Fruit fly (Drosophila melanogaster) S2 (cell line): ENCODE data around the gene S6kII.
A peak's percentile ranks its signal among the peaks of the same experiment; 100 is the strongest.

Experiments used
- CG8478 ChIP-seq: fragments of >200 bp; optimal IDR thresholded peaks from 2 replicates; lab custom pipeline; 2018
- CTCF ChIP-seq, 2 experiments: fragments of >200 bp; optimal IDR thresholded peaks; 2 replicates each; lab custom pipeline; 2018

S6kII gene

DNA sequence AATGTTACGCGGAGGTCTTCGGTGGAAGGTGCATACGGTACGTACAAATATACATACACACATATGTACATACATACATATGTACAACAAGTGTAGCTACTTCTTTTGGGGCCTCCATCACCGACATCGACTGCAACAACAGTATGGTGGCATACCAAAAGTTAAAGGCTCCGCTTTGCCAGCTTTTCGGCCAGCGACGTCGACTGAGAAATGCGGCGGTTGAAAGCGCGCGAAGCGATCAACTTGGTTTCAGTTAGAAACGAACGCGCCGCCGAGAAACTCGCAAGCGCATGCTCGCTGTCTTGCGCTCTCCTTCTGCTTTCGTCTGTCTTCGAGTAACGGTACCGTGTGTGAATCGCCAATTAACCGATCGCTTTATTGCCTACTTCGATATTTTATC lies 14.8 kb upstream of the S6kII start, which contains the start of gene CG17600:
TSS of gene CG17600 (plus strand) at position 250 of the 400 bp plus-strand sequence.
- TF ChIP-seq CG8478 (lab: Kevin White, UChicago) = no peak
- no peak for TF ChIP-seq CTCF (optimal IDR thresholded peaks at IDR 0.05; lab: Kevin White, UChicago)

DNA sequence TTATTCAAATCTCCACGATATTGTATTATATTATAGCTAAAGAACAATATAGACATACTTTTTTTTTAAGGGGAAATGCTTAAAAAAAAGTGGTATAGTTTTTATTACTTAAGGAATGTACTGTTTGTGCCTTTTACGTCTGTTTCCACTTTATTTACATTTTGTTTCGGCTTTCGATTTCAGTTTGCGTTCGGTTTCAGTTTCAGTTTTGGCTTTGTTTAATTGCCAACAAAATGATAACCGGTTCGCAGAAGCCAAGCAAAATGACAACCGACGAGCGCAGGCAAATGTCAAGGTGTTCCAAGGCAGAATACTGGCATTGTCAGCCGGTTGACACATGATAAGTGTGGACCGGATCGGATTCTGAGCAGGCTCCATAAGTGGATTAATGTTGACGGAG lies 2.6 kb upstream of the S6kII start:
- TF ChIP-seq CG8478 (lab: Kevin White, UChicago) (no peak), CTCF (optimal IDR thresholded peaks at IDR 0.05; lab: Kevin White, UChicago) (no peak)

DNA sequence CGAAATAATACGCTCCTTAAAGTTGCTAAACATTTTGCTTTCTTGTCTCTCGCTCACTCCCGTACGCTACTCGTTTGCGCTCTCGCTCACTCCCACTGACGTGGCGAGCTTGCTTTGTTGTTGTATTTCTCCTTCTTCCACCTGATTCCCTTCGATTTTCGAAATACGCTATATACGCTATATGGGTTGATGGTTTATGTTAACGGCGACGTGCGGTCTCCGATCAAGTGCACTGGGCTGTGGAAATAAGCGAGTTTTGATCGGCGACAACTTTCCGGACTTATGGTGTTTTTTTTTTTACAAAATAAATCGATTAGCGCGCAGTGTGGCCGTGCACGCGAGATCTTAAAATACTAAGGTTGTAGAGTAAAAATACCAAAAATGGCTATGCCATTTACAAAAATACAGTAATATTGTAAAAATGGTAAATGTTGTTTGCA lies 10.3 kb downstream of the S6kII start, which contains the start of gene CG17598:
TSS of gene CG17598 (minus strand) at position 319 of the 440 bp plus-strand sequence.
- TF ChIP-seq CTCF (optimal IDR thresholded peaks at IDR 0.05; lab: Kevin White, UChicago) = no peak
- no peak for TF ChIP-seq CG8478 (lab: Kevin White, UChicago)

DNA sequence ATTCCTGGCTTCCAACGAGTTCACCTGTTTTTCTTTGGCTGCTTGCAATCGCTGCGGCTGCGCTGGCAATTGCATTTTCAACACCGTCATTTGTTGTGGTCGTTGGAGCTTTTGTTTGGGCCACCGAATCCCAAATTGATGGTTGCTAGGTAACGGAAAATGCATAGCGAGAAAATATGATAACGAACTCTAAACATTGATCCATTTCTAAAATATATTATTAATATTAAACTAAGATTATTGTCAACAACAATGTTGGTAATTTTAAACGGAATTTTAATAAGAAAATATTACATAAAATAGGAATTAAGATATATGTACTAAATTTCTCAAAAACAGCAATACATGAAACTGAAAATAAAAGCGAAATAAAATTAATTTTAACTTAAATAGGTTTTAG lies 14.5 kb downstream of the S6kII start, which contains the start of gene Cluap1:
TSS of gene Cluap1 (minus strand) at position 101 of the 400 bp plus-strand sequence.
- no peak for TF ChIP-seq CG8478 (lab: Kevin White, UChicago)
- TF ChIP-seq CTCF (optimal IDR thresholded peaks at IDR 0.05; lab: Kevin White, UChicago) = no peak

DNA sequence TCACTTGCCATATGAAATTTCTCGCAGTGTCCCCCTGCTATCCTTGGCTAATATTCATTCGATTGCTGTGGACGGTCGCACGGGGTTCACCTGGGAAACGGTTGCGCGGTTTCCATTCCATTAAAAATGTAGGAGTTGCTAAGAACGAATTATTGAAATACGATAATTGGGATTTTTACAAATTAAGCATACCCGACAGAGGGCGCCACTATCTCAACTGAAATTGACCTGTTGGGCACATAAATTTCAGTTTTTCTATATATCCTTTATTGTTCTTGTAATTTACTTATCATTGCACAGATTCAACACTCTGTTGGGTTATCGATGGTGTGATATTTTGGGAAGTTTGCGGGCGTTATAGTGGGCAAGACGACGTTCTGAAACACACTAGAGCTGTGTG lies 14.9 kb downstream of the S6kII start:
- TF ChIP-seq CTCF (optimal IDR thresholded peaks at IDR 0.05; lab: Kevin White, UChicago) (peak; percentile 61 to 70), CG8478 (lab: Kevin White, UChicago) (no peak)

DNA sequence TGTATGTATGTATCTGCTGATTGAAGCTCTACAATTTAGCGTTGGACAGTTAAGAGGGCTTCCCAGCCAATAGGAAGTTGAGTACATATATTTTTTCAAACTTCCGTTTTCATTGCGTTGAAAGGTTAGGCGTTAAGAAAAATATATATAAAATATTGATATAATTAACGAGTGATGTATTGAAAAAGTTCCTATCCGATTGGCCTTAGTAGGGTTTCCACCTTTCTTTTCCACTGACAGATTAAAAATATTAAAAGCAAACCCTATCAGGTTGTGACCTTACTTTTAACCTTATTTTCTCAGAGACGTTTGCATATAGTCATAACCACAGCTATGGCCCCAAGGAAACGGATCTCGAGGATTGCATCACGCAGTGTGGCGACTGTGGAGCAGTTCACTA lies 17.0 kb downstream of the S6kII start, which contains the start of gene CG17601:
TSS of gene CG17601 (plus strand) at position 301 of the 400 bp plus-strand sequence.
- TF ChIP-seq CTCF (optimal IDR thresholded peaks at IDR 0.05; lab: Kevin White, UChicago) (no peak), CG8478 (lab: Kevin White, UChicago) (no peak)

DNA sequence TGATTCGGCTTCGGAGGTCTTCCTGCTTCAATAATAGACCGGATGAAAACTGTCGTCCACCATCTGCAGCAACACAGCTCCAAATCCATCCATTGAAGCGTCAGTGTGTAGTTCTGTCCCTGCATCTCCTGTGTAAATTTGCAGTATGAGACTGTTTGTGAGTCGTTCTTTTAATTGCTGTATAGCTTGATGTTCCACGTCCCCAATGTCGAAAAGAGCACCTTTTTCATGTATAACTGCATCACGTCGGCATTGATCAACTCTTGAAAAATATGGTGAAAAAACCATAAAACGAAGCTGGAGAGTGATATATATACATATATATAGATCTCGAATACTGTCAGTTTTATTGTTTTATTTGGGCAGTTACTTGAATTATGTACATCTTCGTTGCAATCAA lies 44.6 kb downstream of the S6kII start:
- TF ChIP-seq CTCF (optimal IDR thresholded peaks at IDR 0.05; lab: Kevin White, UChicago) (no peak), CG8478 (lab: Kevin White, UChicago) (no peak)

DNA sequence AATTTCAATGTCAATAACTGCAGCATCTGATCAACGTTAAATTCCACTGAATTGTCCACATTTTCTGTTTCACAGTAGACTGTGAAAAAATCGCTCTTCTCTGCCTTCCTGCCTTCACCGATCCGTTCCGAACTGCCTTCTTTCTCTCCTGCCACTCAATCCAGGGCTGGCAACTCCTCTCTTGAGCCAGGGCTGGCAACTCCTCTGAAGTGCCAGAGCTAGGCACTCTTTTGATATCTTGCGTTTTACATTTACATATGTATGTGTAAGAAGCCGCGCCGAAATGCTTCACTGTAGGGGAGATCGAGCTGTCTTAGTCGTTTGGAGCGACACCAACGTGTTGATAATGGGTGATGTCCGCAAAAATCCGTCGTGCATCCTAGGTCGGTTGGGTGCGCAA lies 45.3 kb downstream of the S6kII start:
- TF ChIP-seq CTCF (optimal IDR thresholded peaks at IDR 0.05; lab: Kevin White, UChicago) (no peak), CG8478 (lab: Kevin White, UChicago) (no peak)

DNA sequence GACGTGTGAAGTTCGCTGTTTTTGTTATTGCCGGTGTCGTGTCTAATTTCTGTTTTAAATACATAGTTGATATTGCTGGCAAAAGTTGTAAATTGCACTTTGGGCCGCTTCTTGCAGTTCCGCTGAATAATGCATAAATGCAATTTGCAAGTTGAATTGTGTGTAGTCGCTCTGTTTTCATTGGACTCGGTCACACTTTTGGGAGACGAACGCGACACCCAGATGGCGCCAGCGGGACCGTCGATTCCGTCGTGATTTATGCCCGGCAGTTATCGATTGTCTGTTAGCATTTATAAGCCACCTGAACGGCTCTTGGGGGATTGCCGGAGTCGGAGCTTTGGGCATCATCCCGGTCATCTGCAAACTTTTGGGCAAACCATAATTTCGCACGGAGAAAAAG lies 53.1 kb downstream of the S6kII start:
- TF ChIP-seq CTCF (optimal IDR thresholded peaks at IDR 0.05; lab: Kevin White, UChicago) = peak; percentile 76 to 77
- TF ChIP-seq CG8478 (lab: Kevin White, UChicago) = no peak
